Worm (Caenorhabditis elegans) whole organism, early embryonic: ENCODE measurements around the gene F55F10.1.

ENCODE experiments used
- B0310.2 ChIP-seq: sonication (generic microtip); optimal IDR thresholded peaks from 2 replicates; lab custom pipeline; 2016; ENCODE audit warnings: mild to moderate bottlenecking, missing genetic modification characterization, missing compliant biosample characterization
- aly-1 ChIP-seq: sonication (generic microtip); optimal IDR thresholded peaks from 2 replicates; lab custom pipeline; 2016; ENCODE audit warnings: missing genetic modification characterization, missing compliant biosample characterization
- flt-1 ChIP-seq: fragments of 200-800 bp; sonication (Bioruptor generic); IDR thresholded peaks from 2 replicates; pipeline ENCODE4 v1.3.6; 2022; ENCODE audit warnings: missing genetic modification characterization, missing compliant biosample characterization
- hmbx-1 ChIP-seq: sonication (generic microtip); optimal IDR thresholded peaks from 2 replicates; lab custom pipeline; 2016; ENCODE audit warnings: mild to moderate bottlenecking, missing genetic modification characterization, missing compliant biosample characterization
- hmg-4 ChIP-seq: fragments of 200-800 bp; sonication (Bioruptor generic); optimal IDR thresholded peaks from 2 replicates; lab custom pipeline; 2018; ENCODE audit warnings: mild to moderate bottlenecking, missing genetic modification characterization, missing compliant biosample characterization
- pes-1 ChIP-seq: fragments of 200-800 bp; sonication (Bioruptor generic); IDR thresholded peaks from 2 replicates; pipeline ENCODE4 v1.3.6; 2022; ENCODE audit warnings: missing genetic modification reagents, missing genetic modification characterization, missing compliant biosample characterization
- sea-1 ChIP-seq: fragments of 200-800 bp; sonication (Bioruptor generic); conservative IDR thresholded peaks from 2 replicates; pipeline ENCODE4 v1.3.6; 2022; ENCODE audit warnings: missing genetic modification characterization, missing compliant biosample characterization
- tbx-11 ChIP-seq: fragments of 200-800 bp; sonication (Bioruptor generic); IDR thresholded peaks from 2 replicates; pipeline ENCODE4 v1.3.6; 2022; ENCODE audit warnings: missing genetic modification characterization, missing compliant biosample characterization
- tra-4 ChIP-seq: sonication (generic microtip); optimal IDR thresholded peaks from 2 replicates; lab custom pipeline; 2017; ENCODE audit warnings: missing genetic modification characterization, missing compliant biosample characterization

DNA sequence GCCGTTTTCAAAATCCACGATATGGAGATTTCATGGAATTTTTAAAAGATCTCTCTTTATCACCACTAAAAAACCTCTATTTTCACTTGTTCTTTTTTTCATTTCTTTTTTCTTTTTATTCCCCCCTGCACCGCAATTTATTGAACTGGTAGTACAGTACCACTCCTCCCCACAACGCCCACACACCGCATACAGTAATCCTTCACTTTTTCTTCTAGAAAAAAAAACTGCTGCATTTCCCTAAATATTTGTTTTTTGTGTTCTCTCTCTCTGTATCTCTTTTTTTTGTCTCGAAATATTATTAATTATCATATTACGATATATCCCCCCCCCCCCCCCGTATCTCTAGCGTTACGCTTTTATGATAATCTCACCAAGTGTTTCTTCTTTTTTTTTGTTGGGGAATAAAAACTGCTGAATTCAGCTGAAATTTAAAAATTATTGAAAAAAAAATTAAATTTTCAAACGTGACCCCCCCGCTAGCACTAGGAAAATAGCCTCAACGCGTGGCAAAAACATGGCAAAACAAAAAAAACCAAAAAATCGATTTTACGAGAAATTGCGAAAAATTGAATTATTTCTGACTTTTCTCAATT, 43.7 kb upstream of the F55F10.1 start, which contains the start of gene Y24D9B.1:
- TF ChIP-seq pes-1 = no peak
- no peak for TF ChIP-seq B0310.2 (tag; lab: Kevin White, UChicago)
- no peak for TF ChIP-seq tbx-11 (GFP tag; lab: Robert Waterston, UW)
- no peak for TF ChIP-seq hmbx-1 (tag; lab: Kevin White, UChicago)
- no peak for TF ChIP-seq hmg-4
- TF ChIP-seq tra-4 (tag; lab: Kevin White, UChicago) = no peak
- no peak for TF ChIP-seq aly-1 (tag; lab: Kevin White, UChicago)
- no peak for TF ChIP-seq sea-1 (GFP tag; lab: Robert Waterston, UW)
- TF ChIP-seq flt-1 (GFP tag; lab: Robert Waterston, UW) = no peak
